Fruit fly (Drosophila melanogaster) whole organism, embryonic: ENCODE measurements around the gene RpL35.
A peak's percentile ranks its signal among the peaks of the same experiment; 100 is the strongest.

Experiments used
- Abd-B ChIP-seq: fragments of 200-800 bp; sonication (Bioruptor generic); optimal IDR thresholded peaks from 2 replicates; lab custom pipeline; 2018; ENCODE audit warnings: missing biosample characterization, mild to moderate bottlenecking, missing genetic modification characterization, moderate library complexity
- B-H1 ChIP-seq: fragments of 200-800 bp; sonication (Bioruptor generic); IDR thresholded peaks from 3 replicates; pipeline ENCODE4 v1.3.6; 2022; ENCODE audit warnings: missing biosample characterization, missing genetic modification characterization
- CG1024 ChIP-seq: fragments of 200-800 bp; sonication (Bioruptor generic); IDR thresholded peaks from 2 replicates; pipeline ENCODE4 v1.3.6; 2022; ENCODE audit warnings: missing biosample characterization, missing genetic modification characterization
- CG11398 ChIP-seq: fragments of 200-800 bp; sonication (Bioruptor generic); optimal IDR thresholded peaks from 2 replicates; lab custom pipeline; 2016; ENCODE audit warnings: missing biosample characterization, missing genetic modification characterization
- CG11695 ChIP-seq: fragments of 200-800 bp; sonication (Bioruptor generic); IDR thresholded peaks from 3 replicates; pipeline ENCODE4 v1.3.6; 2022; ENCODE audit warnings: missing biosample characterization, missing genetic modification characterization
- CG13123 ChIP-seq: fragments of 200-800 bp; sonication (Bioruptor generic); optimal IDR thresholded peaks from 2 replicates; lab custom pipeline; 2016; ENCODE audit warnings: missing biosample characterization, missing genetic modification characterization
- CG14667 ChIP-seq: fragments of 200-800 bp; sonication (Bioruptor generic); IDR thresholded peaks from 2 replicates; pipeline ENCODE4 v1.3.6; 2022; ENCODE audit warnings: missing biosample characterization, missing genetic modification characterization
- CG14860 ChIP-seq: fragments of 200-800 bp; sonication (Bioruptor generic); IDR thresholded peaks from 3 replicates; pipeline ENCODE4 v1.3.6; 2022; ENCODE audit warnings: missing biosample characterization, missing genetic modification characterization; ENCODE audit not compliant: partially characterized antibody
- CG1529 ChIP-seq: fragments of 200-800 bp; sonication (Bioruptor generic); optimal IDR thresholded peaks from 3 replicates; lab custom pipeline; 2018; ENCODE audit warnings: missing biosample characterization, missing genetic modification characterization
- CG1792 ChIP-seq: fragments of 200-800 bp; sonication (Bioruptor generic); optimal IDR thresholded peaks from 2 replicates; lab custom pipeline; 2016; ENCODE audit warnings: missing biosample characterization, missing genetic modification characterization
- CG2712 ChIP-seq: fragments of 200-800 bp; optimal IDR thresholded peaks from 3 replicates; lab custom pipeline; 2019; ENCODE audit warnings: missing biosample characterization, mild to moderate bottlenecking, missing genetic modification characterization, moderate library complexity
- CG34224 ChIP-seq: fragments of 200-800 bp; sonication (Bioruptor generic); IDR thresholded peaks from 3 replicates; pipeline ENCODE4 v1.3.6; 2022; ENCODE audit warnings: missing biosample characterization, missing genetic modification characterization; ENCODE audit not compliant: partially characterized antibody
- CG34376 ChIP-seq: fragments of 200-800 bp; sonication (Bioruptor generic); optimal IDR thresholded peaks from 2 replicates; lab custom pipeline; 2018; ENCODE audit warnings: missing biosample characterization, mild to moderate bottlenecking, missing genetic modification characterization
- CG4707 ChIP-seq: fragments of 200-800 bp; sonication (Bioruptor generic); optimal IDR thresholded peaks from 2 replicates; lab custom pipeline; 2018; ENCODE audit warnings: missing biosample characterization, mild to moderate bottlenecking, missing genetic modification characterization, moderate library complexity
- CG4854 ChIP-seq: fragments of 200-800 bp; sonication (Bioruptor generic); optimal IDR thresholded peaks from 2 replicates; lab custom pipeline; 2016; ENCODE audit warnings: missing biosample characterization, missing genetic modification characterization, inconsistent platforms
- CG6765 ChIP-seq: fragments of 200-800 bp; sonication (Bioruptor generic); optimal IDR thresholded peaks from 3 replicates; lab custom pipeline; 2017; ENCODE audit warnings: missing biosample characterization, mild to moderate bottlenecking, missing genetic modification characterization
- CHES-1-like ChIP-seq: fragments of 200-800 bp; sonication (Bioruptor generic); optimal IDR thresholded peaks from 2 replicates; lab custom pipeline; 2016; ENCODE audit warnings: missing biosample characterization, missing genetic modification characterization
- Chrac-16 ChIP-seq: fragments of 200-800 bp; sonication (Bioruptor generic); optimal IDR thresholded peaks from 3 replicates; lab custom pipeline; 2016; ENCODE audit warnings: missing biosample characterization, missing genetic modification characterization
- D19B ChIP-seq: fragments of 200-800 bp; sonication (Bioruptor generic); optimal IDR thresholded peaks from 2 replicates; lab custom pipeline; 2017; ENCODE audit warnings: missing biosample characterization, mild to moderate bottlenecking, missing genetic modification characterization
- Ets97D ChIP-seq: fragments of 200-800 bp; sonication (Bioruptor generic); optimal IDR thresholded peaks from 3 replicates; lab custom pipeline; 2016; ENCODE audit warnings: missing biosample characterization, missing genetic modification characterization
- Hmx ChIP-seq: fragments of 200-800 bp; sonication (Bioruptor generic); optimal IDR thresholded peaks from 2 replicates; lab custom pipeline; 2016; ENCODE audit warnings: missing biosample characterization, missing genetic modification characterization
- Lim3 ChIP-seq: fragments of 200-800 bp; sonication (Bioruptor generic); IDR thresholded peaks from 2 replicates; pipeline ENCODE4 v1.3.6; 2022; ENCODE audit warnings: missing biosample characterization, missing genetic modification characterization
- NC2β ChIP-seq: fragments of 200-800 bp; sonication (Bioruptor generic); optimal IDR thresholded peaks from 2 replicates; lab custom pipeline; 2016; ENCODE audit warnings: missing biosample characterization, missing genetic modification characterization
- Nf-YA ChIP-seq: fragments of 200-800 bp; sonication (Bioruptor generic); IDR thresholded peaks from 2 replicates; pipeline ENCODE4 v1.3.6; 2022; ENCODE audit warnings: missing biosample characterization, missing genetic modification characterization
- Opbp ChIP-seq: fragments of 200-800 bp; sonication (Bioruptor generic); IDR thresholded peaks from 3 replicates; pipeline ENCODE4 v1.3.6; 2022; ENCODE audit warnings: missing biosample characterization, missing genetic modification characterization; ENCODE audit not compliant: partially characterized antibody
- Optix ChIP-seq: fragments of 200-800 bp; sonication (Bioruptor generic); IDR thresholded peaks from 3 replicates; pipeline ENCODE4 v1.3.6; 2022; ENCODE audit warnings: missing biosample characterization, missing genetic modification characterization
- Rfx ChIP-seq: fragments of 200-800 bp; sonication (Bioruptor generic); IDR thresholded peaks from 2 replicates; pipeline ENCODE4 v1.3.6; 2022; ENCODE audit warnings: missing biosample characterization, missing genetic modification characterization
- Sry-β ChIP-seq: fragments of 200-800 bp; sonication (Bioruptor generic); optimal IDR thresholded peaks from 2 replicates; lab custom pipeline; 2018; ENCODE audit warnings: missing biosample characterization, mild to moderate bottlenecking, missing genetic modification characterization, moderate library complexity
- Xbp1 ChIP-seq: fragments of 200-800 bp; sonication (Bioruptor generic); optimal IDR thresholded peaks from 3 replicates; lab custom pipeline; 2016; ENCODE audit warnings: missing biosample characterization, mild to moderate bottlenecking, missing genetic modification characterization
- cas ChIP-seq: fragments of 200-800 bp; sonication (Bioruptor generic); IDR thresholded peaks from 2 replicates; pipeline ENCODE4 v1.3.6; 2022; ENCODE audit warnings: missing biosample characterization, missing genetic modification characterization
- chinmo ChIP-seq: fragments of 200-800 bp; sonication (Bioruptor generic); IDR thresholded peaks from 4 replicates; pipeline ENCODE4 v1.3.6; 2022; ENCODE audit warnings: missing biosample characterization, missing genetic modification characterization; ENCODE audit not compliant: partially characterized antibody
- dm ChIP-seq: fragments of 200-800 bp; sonication (Bioruptor generic); optimal IDR thresholded peaks from 3 replicates; lab custom pipeline; 2016; ENCODE audit warnings: missing biosample characterization, missing genetic modification characterization
- dmrt11E ChIP-seq: fragments of 200-800 bp; sonication (Bioruptor generic); optimal IDR thresholded peaks from 3 replicates; lab custom pipeline; 2018; ENCODE audit warnings: missing biosample characterization, mild to moderate bottlenecking, missing genetic modification characterization, moderate library complexity
- fd3F ChIP-seq: fragments of 200-800 bp; sonication (Bioruptor generic); optimal IDR thresholded peaks from 2 replicates; lab custom pipeline; 2018; ENCODE audit warnings: missing biosample characterization, mild to moderate bottlenecking, missing genetic modification characterization, moderate library complexity
- fd64A ChIP-seq: fragments of 200-800 bp; sonication (Bioruptor generic); optimal IDR thresholded peaks from 3 replicates; lab custom pipeline; 2018; ENCODE audit warnings: missing biosample characterization, mild to moderate bottlenecking, missing genetic modification characterization
- gcm2 ChIP-seq: fragments of 200-800 bp; sonication (Bioruptor generic); optimal IDR thresholded peaks from 2 replicates; lab custom pipeline; 2016; ENCODE audit warnings: missing biosample characterization, missing genetic modification characterization
- grn ChIP-seq: fragments of 200-800 bp; sonication (Bioruptor generic); optimal IDR thresholded peaks from 3 replicates; lab custom pipeline; 2017; ENCODE audit warnings: missing biosample characterization, missing genetic modification characterization
- gro ChIP-seq: fragments of 200-800 bp; sonication (Bioruptor generic); optimal IDR thresholded peaks from 2 replicates; lab custom pipeline; 2016; ENCODE audit warnings: missing biosample characterization, missing genetic modification characterization
- insv ChIP-seq, 2 experiments: fragments of 200-800 bp; sonication (Bioruptor generic); optimal IDR thresholded peaks; 3 replicates each; lab custom pipeline; 2016 to 2018; ENCODE audit warnings: missing biosample characterization in 2 of 2, missing genetic modification characterization in 2 of 2
- jing ChIP-seq: fragments of 200-800 bp; sonication (Bioruptor generic); optimal IDR thresholded peaks from 2 replicates; lab custom pipeline; 2018; ENCODE audit warnings: missing biosample characterization, mild to moderate bottlenecking, missing genetic modification characterization
- knrl ChIP-seq: fragments of 200-800 bp; sonication (Bioruptor generic); IDR thresholded peaks from 3 replicates; pipeline ENCODE4 v1.3.6; 2022; ENCODE audit warnings: missing biosample characterization, missing genetic modification characterization; ENCODE audit not compliant: partially characterized antibody
- luna ChIP-seq: fragments of 200-800 bp; sonication (Bioruptor generic); optimal IDR thresholded peaks from 2 replicates; lab custom pipeline; 2016; ENCODE audit warnings: missing biosample characterization, missing genetic modification characterization
- nom ChIP-seq: fragments of 200-800 bp; sonication (Bioruptor generic); optimal IDR thresholded peaks from 2 replicates; lab custom pipeline; 2017; ENCODE audit warnings: missing biosample characterization, missing genetic modification characterization, mild to moderate bottlenecking, moderate library complexity, missing genetic modification reagents
- oc ChIP-seq: fragments of 200-800 bp; sonication (Bioruptor generic); optimal IDR thresholded peaks from 2 replicates; lab custom pipeline; 2018; ENCODE audit warnings: missing biosample characterization, mild to moderate bottlenecking, missing genetic modification characterization, moderate library complexity
- org-1 ChIP-seq: fragments of 200-800 bp; sonication (Bioruptor generic); optimal IDR thresholded peaks from 2 replicates; lab custom pipeline; 2017; ENCODE audit warnings: missing biosample characterization, missing genetic modification characterization
- otp ChIP-seq: fragments of 200-800 bp; sonication (Bioruptor generic); IDR thresholded peaks from 3 replicates; pipeline ENCODE4, ENCODE4 v1.3.6; 2022; ENCODE audit warnings: missing biosample characterization, missing genetic modification characterization
- pb ChIP-seq: fragments of 200-800 bp; sonication (Bioruptor generic); optimal IDR thresholded peaks from 3 replicates; lab custom pipeline; 2016; ENCODE audit warnings: missing biosample characterization, missing genetic modification characterization
- phol ChIP-seq: fragments of 200-800 bp; sonication (Bioruptor generic); optimal IDR thresholded peaks from 3 replicates; lab custom pipeline; 2018; ENCODE audit warnings: missing biosample characterization, mild to moderate bottlenecking, missing genetic modification characterization, moderate library complexity
- tio ChIP-seq: fragments of 200-800 bp; sonication (Bioruptor generic); optimal IDR thresholded peaks from 2 replicates; lab custom pipeline; 2017; ENCODE audit warnings: missing biosample characterization, missing genetic modification characterization, inconsistent platforms
- ttk ChIP-seq: fragments of 200-800 bp; sonication (Bioruptor generic); IDR thresholded peaks from 2 replicates; pipeline ENCODE4 v2.1.2; 2022; ENCODE audit warnings: missing biosample characterization, missing genetic modification characterization
- unc-4 ChIP-seq: fragments of 200-800 bp; sonication (Bioruptor generic); IDR thresholded peaks from 2 replicates; pipeline ENCODE4 v1.3.6; 2022; ENCODE audit warnings: missing biosample characterization, missing genetic modification characterization; ENCODE audit not compliant: partially characterized antibody

Gene RpL35

dm6 chrX:5638588-5638987 lies 33.6 kb upstream of the RpL35 start (continued):
- no peak for TF ChIP-seq CG13123 (GFP tag; lab: Kevin White, UChicago)
- TF ChIP-seq CG14667 (GFP tag; lab: Robert Waterston, UW) = peak; percentile 53
- no peak for TF ChIP-seq knrl (GFP tag; lab: Robert Waterston, UW)
- no peak for TF ChIP-seq Ets97D (GFP tag; lab: Kevin White, UChicago)
- TF ChIP-seq nom (GFP tag; lab: Kevin White, UChicago) = no peak
- TF ChIP-seq Lim3 (GFP tag; lab: Robert Waterston, UW) = no peak
- TF ChIP-seq Optix (GFP tag; lab: Robert Waterston, UW) = peak; percentile 76
- TF ChIP-seq grn (GFP tag; lab: Kevin White, UChicago) = no peak
- peak; percentile 50; the same call in 1 of the 2 replicates for TF ChIP-seq CG1024 (GFP tag; lab: Robert Waterston, UW)
- TF ChIP-seq insv (GFP tag; optimal IDR thresholded peaks at IDR 0.05; lab: Kevin White, UChicago) = no peak
- TF ChIP-seq CG11695 (GFP tag; lab: Robert Waterston, UW) = peak; percentile 51; the same call in 1 of the 3 replicates
- no peak for TF ChIP-seq CG34224 (GFP tag; lab: Robert Waterston, UW)
- TF ChIP-seq fd3F (GFP tag; lab: Kevin White, UChicago) = peak; percentile 32
- peak; percentile 13 for TF ChIP-seq CG1792
- peak; percentile 8 for TF ChIP-seq gcm2
- TF ChIP-seq jing (GFP tag; lab: Kevin White, UChicago) = peak; percentile 24
- peak; percentile 79; the same call in 2 of the 3 replicates for TF ChIP-seq otp (GFP tag; lab: Robert Waterston, UW)
- peak; percentile 59 for TF ChIP-seq ttk (GFP tag; lab: Robert Waterston, UW)
- no peak for TF ChIP-seq CG4854
- no peak for TF ChIP-seq chinmo (GFP tag; lab: Robert Waterston, UW)
- TF ChIP-seq gro = peak; percentile 44
- TF ChIP-seq Abd-B (GFP tag; lab: Kevin White, UChicago) = no peak
- peak; percentile 51 for TF ChIP-seq CG2712 (tag; lab: Kevin White, UChicago)
- TF ChIP-seq Rfx (GFP tag; lab: Robert Waterston, UW) = peak; percentile 69
- TF ChIP-seq org-1 (GFP tag; lab: Kevin White, UChicago) = peak; percentile 50
- peak; percentile 95 for TF ChIP-seq CG4707 (GFP tag; lab: Kevin White, UChicago)
- peak; percentile 53 for TF ChIP-seq dmrt11E (tag; lab: Kevin White, UChicago)
- TF ChIP-seq CG6765 (GFP tag; lab: Kevin White, UChicago) = no peak
- no peak for TF ChIP-seq cas
- no peak for TF ChIP-seq fd64A (GFP tag; lab: Kevin White, UChicago)
- no peak for TF ChIP-seq CG11398 (GFP tag; lab: Kevin White, UChicago)
- no peak for TF ChIP-seq Sry-β (GFP tag; lab: Kevin White, UChicago)
- TF ChIP-seq pb (GFP tag; lab: Kevin White, UChicago) = peak; percentile 52
- TF ChIP-seq CG1529 (GFP tag; lab: Kevin White, UChicago) = no peak
- TF ChIP-seq B-H1 (GFP tag; lab: Robert Waterston, UW) = peak; percentile 51; the same call in 2 of the 3 replicates
- no peak for TF ChIP-seq Opbp (GFP tag; lab: Robert Waterston, UW)
- TF ChIP-seq CG34376 (GFP tag; lab: Kevin White, UChicago) = peak; percentile 18
- TF ChIP-seq unc-4 (GFP tag; lab: Robert Waterston, UW) = no peak
- peak; percentile 50 for TF ChIP-seq Xbp1 (GFP tag; lab: Kevin White, UChicago)
- TF ChIP-seq CHES-1-like (GFP tag; lab: Kevin White, UChicago) = peak; percentile 25
- TF ChIP-seq dm (GFP tag; lab: Kevin White, UChicago) = no peak
- TF ChIP-seq CG14860 = no peak
- no peak for TF ChIP-seq luna (GFP tag; lab: Kevin White, UChicago)
- peak; percentile 22 for TF ChIP-seq NC2β (GFP tag; lab: Kevin White, UChicago)
- TF ChIP-seq Nf-YA = no peak
- peak; percentile 12 for TF ChIP-seq oc
- peak; percentile 37 for TF ChIP-seq phol
- TF ChIP-seq Hmx (GFP tag; lab: Kevin White, UChicago) = no peak
- peak; percentile 13 for TF ChIP-seq tio (GFP tag; lab: Kevin White, UChicago)
- no peak for TF ChIP-seq D19B (GFP tag; lab: Kevin White, UChicago)
- no peak for TF ChIP-seq Chrac-16 (GFP tag; lab: Kevin White, UChicago)
